Worm (Caenorhabditis elegans): ENCODE data around the gene lips-6.

Gene lips-6

DNA sequence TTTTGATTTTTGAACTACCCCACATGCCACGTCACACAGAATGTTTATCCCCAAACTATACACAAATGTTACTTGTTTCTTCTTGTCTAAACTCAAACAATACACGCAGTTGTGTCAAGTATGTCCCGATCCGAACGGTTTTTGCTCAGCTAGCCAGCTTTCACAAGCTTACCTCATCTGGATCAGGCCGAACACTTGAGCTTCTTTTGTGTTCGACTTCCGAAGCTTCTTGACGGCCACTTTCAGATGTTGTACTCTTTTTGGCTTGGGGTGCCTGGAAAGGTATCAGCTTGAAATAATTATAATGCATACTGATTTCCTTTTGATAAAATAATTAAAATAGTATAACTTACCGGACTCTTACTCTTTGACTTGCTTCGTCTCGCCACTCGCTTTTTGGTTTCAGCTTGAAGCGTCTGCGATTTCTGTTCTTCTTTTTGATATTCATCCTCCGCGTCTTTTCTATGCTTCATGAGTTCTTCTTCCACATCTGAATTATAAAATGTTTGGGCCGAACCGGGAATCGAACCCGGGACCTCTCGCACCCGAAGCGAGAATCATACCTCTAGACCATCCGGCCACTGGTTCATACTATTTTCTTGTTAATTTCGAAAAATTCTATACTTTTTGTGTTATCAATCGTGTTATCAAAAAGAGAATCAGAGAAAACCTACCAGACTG lies 10.3 kb downstream of the lips-6 start (continued):
- TF ChIP-seq rpc-1 (optimal IDR thresholded peaks at IDR 0.05) (peak; percentile 60), rpc-1 (tag; optimal IDR thresholded peaks at IDR 0.05) (peak; percentile 88), F39B2.1 (GFP tag; IDR thresholded peaks at IDR 0.05) (no peak), ekl-4 (GFP tag; IDR thresholded peaks at IDR 0.05) (no peak), lin-35 (GFP tag; optimal IDR thresholded peaks at IDR 0.05) (no peak), ztf-28 (GFP tag; IDR thresholded peaks at IDR 0.05) (no peak), him-1 (tag; optimal IDR thresholded peaks at IDR 0.05) (peak; percentile 69), F52B5.7 (tag; optimal IDR thresholded peaks at IDR 0.05) (no peak), lsy-27 (tag; optimal IDR thresholded peaks at IDR 0.05; ENCODE audit: borderline replicate concordance, insufficient read depth) (no peak), lag-1 (GFP tag; IDR thresholded peaks at IDR 0.05) (no peak), hmg-1.2 (GFP tag; IDR thresholded peaks at IDR 0.05) (peak; percentile 39; the same call in 1 of the 2 replicates), efl-1 (GFP tag; optimal IDR thresholded peaks at IDR 0.05) (peak; percentile 6), sptf-2 (GFP tag; optimal IDR thresholded peaks at IDR 0.05) (no peak), ceh-58 (GFP tag; IDR thresholded peaks at IDR 0.05) (no peak), snpc-3.4 (tag; optimal IDR thresholded peaks at IDR 0.05) (peak; percentile 39), tlf-1 (GFP tag; optimal IDR thresholded peaks at IDR 0.05) (no peak), nhr-80 (tag; optimal IDR thresholded peaks at IDR 0.05) (peak; percentile 32), snpc-1.3 (tag; optimal IDR thresholded peaks at IDR 0.05; ENCODE audit: insufficient read depth) (peak; percentile 40), madf-10 (tag; optimal IDR thresholded peaks at IDR 0.05) (peak; percentile 19), F23B12.7 (tag; optimal IDR thresholded peaks at IDR 0.05; ENCODE audit: insufficient read depth) (peak; percentile 38), die-1 (tag; optimal IDR thresholded peaks at IDR 0.05) (peak; percentile 62), egl-18 (GFP tag; IDR thresholded peaks at IDR 0.05) (0 out of 2 replicates have a peak, but pooled peaks have one; percentile 37), pbrm-1 (GFP tag; IDR thresholded peaks at IDR 0.05) (0 out of 2 replicates have a peak, but pooled peaks have one; percentile 18), dpl-1 (GFP tag; optimal IDR thresholded peaks at IDR 0.05) (no peak), egrh-3 (GFP tag; IDR thresholded peaks at IDR 0.05) (no peak), B0261.1 (tag; optimal IDR thresholded peaks at IDR 0.05) (peak; percentile 63), ceh-91 (GFP tag; IDR thresholded peaks at IDR 0.05) (no peak), ztf-25 (GFP tag; IDR thresholded peaks at IDR 0.05) (no peak), aptf-3 (GFP tag; IDR thresholded peaks at IDR 0.05) (no peak), Y95B8A.8 (GFP tag; IDR thresholded peaks at IDR 0.05) (no peak), F10E7.11 (tag; optimal IDR thresholded peaks at IDR 0.05) (no peak), lir-1 (GFP tag; conservative IDR thresholded peaks at IDR 0.05) (no peak), ztf-26 (tag; optimal IDR thresholded peaks at IDR 0.05) (no peak), atf-7 (tag; optimal IDR thresholded peaks at IDR 0.05) (no peak), egl-44 (GFP tag; IDR thresholded peaks at IDR 0.05) (peak; percentile 44; the same call in 1 of the 2 replicates), ZK185.1 (tag; optimal IDR thresholded peaks at IDR 0.05; ENCODE audit: poor library complexity, severe bottlenecking) (no peak), ama-1 (optimal IDR thresholded peaks at IDR 0.05) (no peak), ama-1 (GFP tag; optimal IDR thresholded peaks at IDR 0.05) (no peak), xnd-1 (tag; optimal IDR thresholded peaks at IDR 0.05) (no peak), lsl-1 (GFP tag; optimal IDR thresholded peaks at IDR 0.05) (peak; percentile 40), tbp1 (GFP tag; optimal IDR thresholded peaks at IDR 0.05) (peak; percentile 84), hrde-1 (tag; optimal IDR thresholded peaks at IDR 0.05; ENCODE audit: borderline replicate concordance) (peak; percentile 52), F55B11.4 (tag; optimal IDR thresholded peaks at IDR 0.05; ENCODE audit: borderline replicate concordance, insufficient read depth) (no peak), ceh-100 (GFP tag; IDR thresholded peaks at IDR 0.05) (no peak), unc-130 (GFP tag; optimal IDR thresholded peaks at IDR 0.05) (no peak), dox-1 (GFP tag; IDR thresholded peaks at IDR 0.05) (peak; percentile 48; the same call in 1 of the 2 replicates), bed-1 (GFP tag; IDR thresholded peaks at IDR 0.05) (no peak), chd-7 (tag; optimal IDR thresholded peaks at IDR 0.05) (peak; percentile 32)

Data from whole organism, young adult.